Worm (Caenorhabditis elegans) whole organism, midembryonic: Measurements from ENCODE around the gene fbxb-3.

Source experiments
- cog-1 ChIP-seq: sonication (generic microtip); optimal IDR thresholded peaks from 2 replicates; lab custom pipeline; 2016; ENCODE audit warnings: missing genetic modification characterization, missing compliant biosample characterization
- flt-1 ChIP-seq: fragments of 200-800 bp; sonication (Bioruptor generic); IDR thresholded peaks from 2 replicates; pipeline ENCODE4 v1.3.6; 2022; ENCODE audit warnings: missing genetic modification characterization, missing compliant biosample characterization
- ref-1 ChIP-seq: fragments of 200-800 bp; sonication (Bioruptor generic); conservative IDR thresholded peaks from 2 replicates; pipeline ENCODE4 v1.3.6; 2022; ENCODE audit warnings: missing genetic modification reagents, missing genetic modification characterization, missing compliant biosample characterization
- tab-1 ChIP-seq: fragments of 200-800 bp; sonication (Bioruptor generic); IDR thresholded peaks from 2 replicates; pipeline ENCODE4 v1.3.6; 2022; ENCODE audit warnings: missing genetic modification characterization, missing compliant biosample characterization
- ztf-29 ChIP-seq: fragments of 200-800 bp; sonication (Bioruptor generic); IDR thresholded peaks from 2 replicates; pipeline ENCODE4 v1.3.6; 2022; ENCODE audit warnings: missing genetic modification reagents, missing genetic modification characterization, missing compliant biosample characterization

DNA sequence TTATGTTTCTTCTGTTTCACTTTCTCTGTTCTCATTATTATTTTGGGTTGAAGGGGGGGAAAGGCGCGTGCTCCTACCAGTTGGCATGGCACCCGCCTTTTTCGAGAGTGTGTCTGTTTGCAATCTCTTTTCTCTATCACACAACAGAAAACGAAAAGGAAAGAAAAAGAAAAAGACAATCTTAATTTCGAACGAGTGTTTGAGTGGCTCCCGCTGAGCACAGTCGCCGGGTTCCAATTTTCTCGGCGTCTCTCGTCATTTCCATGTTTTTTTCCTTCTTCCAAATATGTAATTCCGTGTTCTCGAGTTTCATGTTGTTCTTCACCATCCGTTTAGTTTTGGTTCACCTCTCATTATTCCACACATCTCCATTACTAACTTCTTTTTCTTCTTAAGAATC is 3.4 kb downstream of the fbxb-3 start, which contains the start of gene F38H4.3:
- no peak for TF ChIP-seq flt-1 (GFP tag; lab: Robert Waterston, UW)
- TF ChIP-seq ztf-29 (GFP tag; lab: Robert Waterston, UW): no peak
- TF ChIP-seq tab-1: no peak
- no peak for TF ChIP-seq cog-1 (tag; lab: Kevin White, UChicago)
- TF ChIP-seq ref-1 (GFP tag; lab: Robert Waterston, UW): no peak
